Fruit fly (Drosophila melanogaster): ENCODE data around the gene CG14891.

The CG14891 gene

dm6 chr3R:16569338-16569737 is 2.0 kb upstream of the CG14891 start (continued):
- TF ChIP-seq CG16863 (GFP tag; optimal IDR thresholded peaks at IDR 0.05) (no peak), slou (GFP tag; optimal IDR thresholded peaks at IDR 0.05) (no peak), CG2116 (GFP tag; optimal IDR thresholded peaks at IDR 0.05) (no peak), CG15479 (GFP tag; optimal IDR thresholded peaks at IDR 0.05) (no peak), ham (GFP tag; IDR thresholded peaks at IDR 0.05) (0 out of 2 replicates have a peak, but pooled peaks have one; percentile 36), Rfx (GFP tag; IDR thresholded peaks at IDR 0.05) (no peak), sens (GFP tag) (peak; percentile 46), Doc2 (GFP tag; IDR thresholded peaks at IDR 0.05) (no peak), disco-r (GFP tag; optimal IDR thresholded peaks at IDR 0.05) (no peak), YL-1 (GFP tag; optimal IDR thresholded peaks at IDR 0.05) (no peak), CG7357 (GFP tag; IDR thresholded peaks at IDR 0.05) (no peak), Ada2b (GFP tag; IDR thresholded peaks at IDR 0.05) (no peak), bbx (GFP tag; IDR thresholded peaks at IDR 0.05; ENCODE audit: partially characterized antibody) (no peak), CG14667 (GFP tag; IDR thresholded peaks at IDR 0.05) (no peak), Hr78 (GFP tag; optimal IDR thresholded peaks at IDR 0.05) (peak in 1 of 2 experiments; percentile 35), Ets65A (GFP tag) (no peak), sug (tag; optimal IDR thresholded peaks at IDR 0.05) (no peak)

- TF ChIP-seq D (optimal IDR thresholded peaks at IDR 0.05) (peak; percentile 60), D (GFP tag; optimal IDR thresholded peaks at IDR 0.05) (no peak), vvl (GFP tag; IDR thresholded peaks at IDR 0.05) (0 out of 2 replicates have a peak, but pooled peaks have one; percentile 1), repo (GFP tag; optimal IDR thresholded peaks at IDR 0.05) (no peak), CG15479 (GFP tag; optimal IDR thresholded peaks at IDR 0.05) (peak; percentile 29), zen (tag; optimal IDR thresholded peaks at IDR 0.05) (peak; percentile 99), abd-A (tag; optimal IDR thresholded peaks at IDR 0.05) (peak; percentile 27), CG18764 (GFP tag; optimal IDR thresholded peaks at IDR 0.05) (no peak), tll (GFP tag; optimal IDR thresholded peaks at IDR 0.05) (peak in 1 of 2 experiments; percentile 45), dysf (GFP tag; IDR thresholded peaks at IDR 0.05) (no peak), sim (GFP tag; IDR thresholded peaks at IDR 0.05) (0 out of 2 replicates have a peak, but pooled peaks have one; percentile 26), CG18599 (GFP tag; optimal IDR thresholded peaks at IDR 0.05) (peak; percentile 19), cg (GFP tag; optimal IDR thresholded peaks at IDR 0.05) (peak; percentile 36), CG10543 (GFP tag; optimal IDR thresholded peaks at IDR 0.05) (peak; percentile 9)
Observed at dm6 chr3R:16570484-16570883, 831 bp upstream of the CG14891 start.

- TF ChIP-seq CG11398 (GFP tag; optimal IDR thresholded peaks at IDR 0.05) = no peak
- peak; percentile 58; the same call in 2 of the 3 replicates for TF ChIP-seq Doc3 (GFP tag; IDR thresholded peaks at IDR 0.05; ENCODE audit: partially characterized antibody)
- peak; percentile 43 for TF ChIP-seq CG12391 (tag; optimal IDR thresholded peaks at IDR 0.05)
- peak; percentile 30 for TF ChIP-seq CG33213 (GFP tag; optimal IDR thresholded peaks at IDR 0.05)
- TF ChIP-seq CG4730 (GFP tag; IDR thresholded peaks at IDR 0.05) = no peak
- TF ChIP-seq D19A (tag; optimal IDR thresholded peaks at IDR 0.05) = peak; percentile 37
- peak; percentile 2 for TF ChIP-seq kay (GFP tag; optimal IDR thresholded peaks at IDR 0.05)
- TF ChIP-seq chinmo (GFP tag; IDR thresholded peaks at IDR 0.05; ENCODE audit: partially characterized antibody) = 0 out of 4 replicates have a peak, but pooled peaks have one; percentile 16
- peak; percentile 64 for TF ChIP-seq wek (GFP tag; optimal IDR thresholded peaks at IDR 0.05)
- peak; percentile 19 for TF ChIP-seq pnt (GFP tag; optimal IDR thresholded peaks at IDR 0.05)
- TF ChIP-seq CTCF (GFP tag; optimal IDR thresholded peaks at IDR 0.05) = peak; percentile 97
- no peak for TF ChIP-seq ac (GFP tag; optimal IDR thresholded peaks at IDR 0.05)
- TF ChIP-seq CG9876 (GFP tag; optimal IDR thresholded peaks at IDR 0.05) = peak; percentile 18
- TF ChIP-seq CG2678 (tag; optimal IDR thresholded peaks at IDR 0.05) = peak; percentile 37
- TF ChIP-seq CG15479 (GFP tag; optimal IDR thresholded peaks at IDR 0.05) = no peak
- TF ChIP-seq CG42726 (GFP tag; IDR thresholded peaks at IDR 0.05; ENCODE audit: partially characterized antibody) = peak; percentile 90
- TF ChIP-seq CG8290 (GFP tag; optimal IDR thresholded peaks at IDR 0.05) = peak; percentile 48
- no peak for TF ChIP-seq CG8290 (tag; optimal IDR thresholded peaks at IDR 0.05)
- TF ChIP-seq Opbp (GFP tag; IDR thresholded peaks at IDR 0.05; ENCODE audit: partially characterized antibody) = peak; percentile 56; the same call in 2 of the 3 replicates
- TF ChIP-seq gce (GFP tag; IDR thresholded peaks at IDR 0.05) = no peak
Observed at dm6 chr3R:16573483-16574145, 2.3 kb downstream of the CG14891 start, which contains the start of gene CG14903. CG14903 (minus strand) TSS chr3R:16573752.

Measured in whole organism, embryonic.